Fruit fly (Drosophila melanogaster) whole organism, embryonic: ENCODE measurements around the gene CG14966.
A peak's percentile ranks its signal among the peaks of the same experiment; 100 is the strongest.

ENCODE experiments used
- Antp ChIP-seq: fragments of 200-800 bp; sonication (Bioruptor generic); optimal IDR thresholded peaks from 3 replicates; lab custom pipeline; 2016; ENCODE audit warnings: missing biosample characterization, missing genetic modification characterization
- Atf6 ChIP-seq: fragments of 200-800 bp; sonication (Bioruptor generic); IDR thresholded peaks from 2 replicates; pipeline ENCODE4 v1.3.6; 2022; ENCODE audit warnings: missing biosample characterization, missing genetic modification characterization
- Awh ChIP-seq: fragments of 200-800 bp; sonication (Bioruptor generic); IDR thresholded peaks from 2 replicates; pipeline ENCODE4, ENCODE4 v1.3.6; 2022; ENCODE audit warnings: missing biosample characterization, missing genetic modification characterization
- CG10565 ChIP-seq: fragments of 200-800 bp; sonication (Bioruptor generic); optimal IDR thresholded peaks from 3 replicates; lab custom pipeline; 2016; ENCODE audit warnings: missing biosample characterization, mild to moderate bottlenecking, missing genetic modification characterization
- CG10959 ChIP-seq: fragments of 200-800 bp; sonication (Bioruptor generic); IDR thresholded peaks from 2 replicates; pipeline ENCODE4 v1.3.6; 2022; ENCODE audit warnings: missing biosample characterization, missing genetic modification characterization
- CG11398 ChIP-seq: fragments of 200-800 bp; sonication (Bioruptor generic); optimal IDR thresholded peaks from 2 replicates; lab custom pipeline; 2016; ENCODE audit warnings: missing biosample characterization, missing genetic modification characterization
- CG11560 ChIP-seq: fragments of 200-800 bp; sonication (Bioruptor generic); IDR thresholded peaks from 3 replicates; pipeline ENCODE4 v1.3.6; 2022; ENCODE audit warnings: missing biosample characterization, missing genetic modification characterization
- CG13424 ChIP-seq: fragments of 200-800 bp; sonication (Bioruptor generic); optimal IDR thresholded peaks from 2 replicates; lab custom pipeline; 2019; ENCODE audit warnings: missing biosample characterization, mild to moderate bottlenecking, missing genetic modification characterization, moderate library complexity
- CG14710 ChIP-seq: fragments of 200-800 bp; sonication (Bioruptor generic); optimal IDR thresholded peaks from 3 replicates; lab custom pipeline; 2019; ENCODE audit warnings: missing biosample characterization, mild to moderate bottlenecking, missing genetic modification characterization, moderate library complexity
- CG16813 ChIP-seq: fragments of 200-800 bp; sonication (Bioruptor generic); IDR thresholded peaks from 3 replicates; pipeline ENCODE4 v1.3.6; 2022; ENCODE audit warnings: missing biosample characterization, missing genetic modification characterization; ENCODE audit not compliant: partially characterized antibody
- CG2120 ChIP-seq: fragments of 200-800 bp; sonication (Bioruptor generic); optimal IDR thresholded peaks from 3 replicates; lab custom pipeline; 2016; ENCODE audit warnings: missing biosample characterization, missing genetic modification characterization
- CG2129 ChIP-seq: fragments of 200-800 bp; sonication (Bioruptor generic); IDR thresholded peaks from 2 replicates; pipeline ENCODE4 v1.3.6; 2022; ENCODE audit warnings: missing biosample characterization, missing genetic modification characterization; ENCODE audit not compliant: partially characterized antibody
- CG3726 ChIP-seq: fragments of 200-800 bp; sonication (Bioruptor generic); IDR thresholded peaks from 3 replicates; pipeline ENCODE4, ENCODE4 v1.3.6; 2022; ENCODE audit warnings: missing biosample characterization, missing genetic modification characterization
- CG4328 ChIP-seq: fragments of 200-800 bp; sonication (Bioruptor generic); optimal IDR thresholded peaks from 3 replicates; lab custom pipeline; 2017; ENCODE audit warnings: missing biosample characterization, missing genetic modification reagents, missing genetic modification characterization
- CG6683 ChIP-seq: fragments of 200-800 bp; sonication (Bioruptor generic); optimal IDR thresholded peaks from 2 replicates; lab custom pipeline; 2017; ENCODE audit warnings: missing biosample characterization, mild to moderate bottlenecking, missing genetic modification characterization, missing genetic modification reagents
- CG7839 ChIP-seq: fragments of 200-800 bp; sonication (Bioruptor generic); optimal IDR thresholded peaks from 3 replicates; lab custom pipeline; 2018; ENCODE audit warnings: missing biosample characterization, mild to moderate bottlenecking, missing genetic modification characterization, moderate library complexity
- CG7928 ChIP-seq: fragments of 200-800 bp; sonication (Bioruptor generic); optimal IDR thresholded peaks from 2 replicates; lab custom pipeline; 2017; ENCODE audit warnings: missing biosample characterization, mild to moderate bottlenecking, missing genetic modification characterization
- CHES-1-like ChIP-seq: fragments of 200-800 bp; sonication (Bioruptor generic); optimal IDR thresholded peaks from 2 replicates; lab custom pipeline; 2016; ENCODE audit warnings: missing biosample characterization, missing genetic modification characterization
- D19B ChIP-seq: fragments of 200-800 bp; sonication (Bioruptor generic); optimal IDR thresholded peaks from 2 replicates; lab custom pipeline; 2017; ENCODE audit warnings: missing biosample characterization, mild to moderate bottlenecking, missing genetic modification characterization
- Dbx ChIP-seq: fragments of 200-800 bp; sonication (Bioruptor generic); IDR thresholded peaks from 3 replicates; pipeline ENCODE4 v1.3.6; 2022; ENCODE audit warnings: missing biosample characterization, missing genetic modification characterization
- Doc2 ChIP-seq: fragments of 200-800 bp; sonication (Bioruptor generic); IDR thresholded peaks from 2 replicates; pipeline ENCODE4 v1.3.6; 2022; ENCODE audit warnings: missing biosample characterization, missing genetic modification characterization
- Doc3 ChIP-seq: fragments of 200-800 bp; sonication (Bioruptor generic); IDR thresholded peaks from 3 replicates; pipeline ENCODE4 v1.3.6; 2022; ENCODE audit warnings: missing biosample characterization, missing genetic modification characterization; ENCODE audit not compliant: partially characterized antibody
- E2f2 ChIP-seq: fragments of 200-800 bp; sonication (Bioruptor generic); IDR thresholded peaks from 2 replicates; pipeline ENCODE4 v1.3.6; 2022; ENCODE audit warnings: missing biosample characterization, missing genetic modification characterization
- GATAe ChIP-seq: fragments of 200-800 bp; sonication (Bioruptor generic); conservative IDR thresholded peaks from 2 replicates; pipeline ENCODE4 v1.3.6; 2022; ENCODE audit warnings: missing biosample characterization, missing genetic modification characterization
- Gug ChIP-seq: fragments of 200-800 bp; sonication (Bioruptor generic); IDR thresholded peaks from 4 replicates; pipeline ENCODE4 v1.3.6; 2022; ENCODE audit warnings: missing biosample characterization, missing genetic modification characterization
- HLH3B ChIP-seq: fragments of 200-800 bp; sonication (Bioruptor generic); IDR thresholded peaks from 2 replicates; pipeline ENCODE4 v1.3.6; 2022; ENCODE audit warnings: missing biosample characterization, missing genetic modification characterization
- Hr39 ChIP-seq: fragments of >200 bp; optimal IDR thresholded peaks from 2 replicates; lab custom pipeline; 2017
- Med ChIP-seq: fragments of 200-800 bp; sonication (Bioruptor generic); peaks from one replicate; lab custom pipeline; 2016; ENCODE audit warnings: missing biosample characterization, missing genetic modification characterization, mild to moderate bottlenecking, inconsistent platforms, moderate library complexity
- NK7.1 ChIP-seq: fragments of 200-800 bp; sonication (Bioruptor generic); optimal IDR thresholded peaks from 3 replicates; lab custom pipeline; 2016; ENCODE audit warnings: missing biosample characterization, missing genetic modification characterization
- Nf-YB ChIP-seq: fragments of 200-800 bp; sonication (Bioruptor generic); optimal IDR thresholded peaks from 3 replicates; lab custom pipeline; 2019; ENCODE audit warnings: missing biosample characterization, mild to moderate bottlenecking, missing genetic modification characterization, moderate library complexity
- Poxn ChIP-seq: fragments of 200-800 bp; sonication (Bioruptor generic); IDR thresholded peaks from 2 replicates; pipeline ENCODE4 v1.3.6; 2022; ENCODE audit warnings: missing biosample characterization, missing genetic modification characterization
- Rx ChIP-seq: fragments of 200-800 bp; sonication (Bioruptor generic); IDR thresholded peaks from 2 replicates; pipeline ENCODE4 v1.3.6; 2022; ENCODE audit warnings: missing biosample characterization, missing genetic modification characterization
- Sin3A ChIP-seq: fragments of >200 bp; optimal IDR thresholded peaks from 2 replicates; lab custom pipeline; 2018
- Sox100B ChIP-seq: fragments of 200-800 bp; sonication (Bioruptor generic); optimal IDR thresholded peaks from 3 replicates; lab custom pipeline; 2018; ENCODE audit warnings: missing biosample characterization, mild to moderate bottlenecking, missing genetic modification characterization
- Vsx1 ChIP-seq: fragments of 200-800 bp; sonication (Bioruptor generic); optimal IDR thresholded peaks from 2 replicates; lab custom pipeline; 2017; ENCODE audit warnings: missing biosample characterization, mild to moderate bottlenecking, missing genetic modification characterization, missing genetic modification reagents
- ara ChIP-seq: fragments of 200-800 bp; sonication (Bioruptor generic); IDR thresholded peaks from 2 replicates; pipeline ENCODE4 v1.3.6; 2022; ENCODE audit warnings: missing biosample characterization, missing genetic modification characterization
- br ChIP-seq: fragments of >200 bp; optimal IDR thresholded peaks from 2 replicates; lab custom pipeline; 2017
- corto ChIP-seq: fragments of 200-800 bp; sonication (Bioruptor generic); optimal IDR thresholded peaks from 2 replicates; lab custom pipeline; 2016; ENCODE audit warnings: missing biosample characterization, mild to moderate bottlenecking, missing genetic modification characterization, moderate library complexity
- eve ChIP-seq, 2 experiments: fragments of >200 bp; optimal IDR thresholded peaks; 2 replicates each; lab custom pipeline; 2017; ENCODE audit warnings: missing biosample characterization in 2 of 2, missing genetic modification characterization in 2 of 2
- eyg ChIP-seq: fragments of 200-800 bp; sonication (Bioruptor generic); optimal IDR thresholded peaks from 3 replicates; lab custom pipeline; 2016; ENCODE audit warnings: missing biosample characterization, missing genetic modification characterization
- grau ChIP-seq: fragments of 200-800 bp; optimal IDR thresholded peaks from 3 replicates; lab custom pipeline; 2019; ENCODE audit warnings: missing biosample characterization, mild to moderate bottlenecking, missing genetic modification characterization, moderate library complexity
- hth ChIP-seq: fragments of >200 bp; optimal IDR thresholded peaks from 2 replicates; lab custom pipeline; 2017; ENCODE audit warnings: inconsistent platforms
- ken ChIP-seq: fragments of 200-800 bp; sonication (Bioruptor generic); IDR thresholded peaks from 3 replicates; pipeline ENCODE4 v1.3.6; 2022; ENCODE audit warnings: missing biosample characterization, missing genetic modification characterization
- maf-S ChIP-seq: fragments of 200-800 bp; sonication (Bioruptor generic); optimal IDR thresholded peaks from 2 replicates; lab custom pipeline; 2016; ENCODE audit warnings: missing biosample characterization, missing genetic modification characterization
- mirr ChIP-seq: fragments of 200-800 bp; sonication (Bioruptor generic); optimal IDR thresholded peaks from 3 replicates; lab custom pipeline; 2018; ENCODE audit warnings: missing biosample characterization, mild to moderate bottlenecking, missing genetic modification characterization
- odd ChIP-seq: fragments of 200-800 bp; sonication (Bioruptor generic); optimal IDR thresholded peaks from 2 replicates; lab custom pipeline; 2017; ENCODE audit warnings: missing biosample characterization, mild to moderate bottlenecking, missing genetic modification characterization
- otp ChIP-seq: fragments of 200-800 bp; sonication (Bioruptor generic); IDR thresholded peaks from 3 replicates; pipeline ENCODE4, ENCODE4 v1.3.6; 2022; ENCODE audit warnings: missing biosample characterization, missing genetic modification characterization
- pfk ChIP-seq: fragments of 200-800 bp; sonication (Bioruptor generic); optimal IDR thresholded peaks from 2 replicates; lab custom pipeline; 2018; ENCODE audit warnings: missing biosample characterization, mild to moderate bottlenecking, missing genetic modification characterization, moderate library complexity
- sd ChIP-seq: fragments of 200-800 bp; sonication (Bioruptor generic); optimal IDR thresholded peaks from 3 replicates; lab custom pipeline; 2018; ENCODE audit warnings: missing biosample characterization, mild to moderate bottlenecking, missing genetic modification characterization, moderate library complexity
- stwl ChIP-seq: fragments of 200-800 bp; sonication (Bioruptor generic); optimal IDR thresholded peaks from 3 replicates; lab custom pipeline; 2018; ENCODE audit warnings: missing biosample characterization, mild to moderate bottlenecking, missing genetic modification characterization, moderate library complexity

CG14966 gene

DNA sequence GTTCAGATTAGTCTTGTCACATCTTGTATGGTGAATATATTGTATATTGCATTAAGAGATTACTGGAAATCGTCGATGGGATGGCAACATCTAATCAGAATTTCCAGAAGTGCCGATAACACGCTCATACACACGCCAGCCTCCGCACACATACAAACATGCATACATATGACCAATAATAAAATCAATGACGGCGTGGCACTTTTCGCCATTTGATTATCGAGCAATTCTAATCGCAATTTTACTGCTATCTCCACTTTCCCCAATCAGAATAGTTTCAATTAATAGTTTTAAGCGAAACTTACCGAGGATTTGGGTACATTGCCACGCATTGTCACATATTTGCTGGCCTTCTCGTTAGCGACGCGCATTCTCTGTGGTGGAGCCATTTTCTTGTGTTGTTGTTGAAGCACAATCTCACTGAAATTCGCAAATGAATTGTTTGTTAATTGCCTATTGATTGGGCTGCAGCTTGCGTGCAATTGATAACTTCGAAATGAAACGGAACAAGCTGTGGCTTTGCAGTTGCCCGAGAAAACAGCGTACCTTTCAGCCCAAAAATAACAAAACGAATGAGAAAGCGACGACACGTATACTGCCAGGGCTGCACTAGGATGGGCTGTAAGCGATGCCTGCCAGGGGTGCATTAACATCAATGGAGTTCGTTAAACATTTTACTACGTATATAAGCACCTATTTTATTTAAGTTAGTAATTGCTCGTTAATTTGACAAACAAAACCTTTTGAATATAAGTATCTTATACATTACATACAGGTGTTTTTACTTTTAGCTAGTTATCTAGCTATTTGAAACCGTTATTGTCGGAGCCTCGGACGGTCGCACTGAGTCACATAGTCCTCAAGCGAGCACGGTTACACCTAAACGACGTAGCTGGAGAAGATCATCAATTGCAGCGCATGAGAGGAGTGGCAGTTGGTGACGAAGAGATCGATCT lies 1.3 kb upstream of the CG14966 start, which contains the start of the genes CG32276 and gry (continued):
- TF ChIP-seq CG14710 = peak; percentile 91
- peak; percentile 46; the same call in 1 of the 2 replicates for TF ChIP-seq ara
- no peak for TF ChIP-seq Vsx1 (GFP tag; lab: Kevin White, UChicago)
- TF ChIP-seq D19B = no peak
- peak; percentile 54; the same call in 1 of the 3 replicates for TF ChIP-seq otp (GFP tag; lab: Robert Waterston, UW)
- no peak for TF ChIP-seq corto
- TF ChIP-seq Doc3 = no peak
- TF ChIP-seq mirr = peak; percentile 70
- TF ChIP-seq sd = no peak
- no peak for TF ChIP-seq eve (GFP tag; optimal IDR thresholded peaks at IDR 0.05; lab: Kevin White, UChicago)
- peak; percentile 43; the same call in 1 of the 2 replicates for TF ChIP-seq CG10959 (GFP tag; lab: Robert Waterston, UW)
- peak; percentile 90 for TF ChIP-seq CG2120 (GFP tag; lab: Kevin White, UChicago)
- TF ChIP-seq Nf-YB (GFP tag; lab: Kevin White, UChicago) = peak; percentile 42
- peak; percentile 92 for TF ChIP-seq Sin3A (lab: Kevin White, UChicago)
- peak; percentile 82 for TF ChIP-seq maf-S (GFP tag; lab: Kevin White, UChicago)
- peak; percentile 14; the same call in 1 of the 2 replicates for TF ChIP-seq Rx (GFP tag; lab: Robert Waterston, UW)
- no peak for TF ChIP-seq grau (tag; lab: Kevin White, UChicago)
- peak; percentile 54 for TF ChIP-seq HLH3B (GFP tag; lab: Robert Waterston, UW)
- peak; percentile 54; the same call in 1 of the 3 replicates for TF ChIP-seq ken
- peak; percentile 89 for TF ChIP-seq CHES-1-like (GFP tag; lab: Kevin White, UChicago)
- TF ChIP-seq Doc2 (GFP tag; lab: Robert Waterston, UW) = no peak
- TF ChIP-seq CG11398 (GFP tag; lab: Kevin White, UChicago) = no peak
- TF ChIP-seq Atf6 (GFP tag; lab: Robert Waterston, UW) = peak; percentile 39; the same call in 1 of the 2 replicates
- TF ChIP-seq CG4328 (GFP tag; lab: Kevin White, UChicago) = peak; percentile 70
- TF ChIP-seq CG7839 (tag; lab: Kevin White, UChicago) = no peak
- peak; percentile 41 for TF ChIP-seq CG6683 (GFP tag; lab: Kevin White, UChicago)
- no peak for TF ChIP-seq CG2129 (GFP tag; lab: Robert Waterston, UW)
- TF ChIP-seq Med (GFP tag; lab: Kevin White, UChicago) = peak; percentile 97
- TF ChIP-seq hth (lab: Kevin White, UChicago) = no peak
- TF ChIP-seq Poxn (GFP tag; lab: Robert Waterston, UW) = peak; percentile 62
- TF ChIP-seq Gug (GFP tag; lab: Robert Waterston, UW) = peak; percentile 68; the same call in 2 of the 4 replicates
- TF ChIP-seq CG10565 (GFP tag; lab: Kevin White, UChicago) = peak; percentile 26
- TF ChIP-seq Dbx (GFP tag; lab: Robert Waterston, UW) = peak; percentile 69; the same call in 1 of the 3 replicates
- TF ChIP-seq CG3726 (GFP tag; lab: Robert Waterston, UW) = 0 out of 3 replicates have a peak, but pooled peaks have one; percentile 55
- no peak for TF ChIP-seq GATAe (GFP tag; lab: Robert Waterston, UW)
- no peak for TF ChIP-seq br
- peak; percentile 60 for TF ChIP-seq stwl (tag; lab: Kevin White, UChicago)
- peak; percentile 53 for TF ChIP-seq E2f2
- peak; percentile 99 for TF ChIP-seq CG7928 (GFP tag; lab: Kevin White, UChicago)
- TF ChIP-seq eyg = peak; percentile 54
- TF ChIP-seq CG13424 = peak; percentile 84
- no peak for TF ChIP-seq Hr39 (lab: Kevin White, UChicago)
- TF ChIP-seq CG11560 = no peak
- no peak for TF ChIP-seq Sox100B (GFP tag; lab: Kevin White, UChicago)
- TF ChIP-seq pfk = peak; percentile 57
- TF ChIP-seq NK7.1 (GFP tag; lab: Kevin White, UChicago) = peak; percentile 33
- TF ChIP-seq Antp (GFP tag; lab: Kevin White, UChicago) = peak; percentile 79
- TF ChIP-seq odd (GFP tag; lab: Kevin White, UChicago) = no peak
- TF ChIP-seq CG16813 (GFP tag; lab: Robert Waterston, UW) = peak; percentile 50; the same call in 2 of the 3 replicates
- no peak for TF ChIP-seq Awh
